Comparison of ENCODE assay signal across 5 fruit fly cellular contexts in genomic region chrX:7095292-7095911, dm6.
TF ChIP-seq lines count a peak whose summit lies in the region.

No protein-coding gene starts in this region.

- peak; percentile 8 for TF ChIP-seq CTCF in whole organism, embryonic (GFP tag; optimal IDR thresholded peaks at IDR 0.05; lab: Kevin White, UChicago)

TF ChIP-seq in whole organism, adult, 20 proteins besides CTCF, POLR2A, EP300 and RAD21 (continues in another document):
- TF ChIP-seq CG7045 (GFP tag; optimal IDR thresholded peaks at IDR 0.05; lab: Kevin White, UChicago) = peak; percentile 83
- peak; percentile 70 for TF ChIP-seq CG11617 (GFP tag; optimal IDR thresholded peaks at IDR 0.05; lab: Kevin White, UChicago)
- peak; percentile 75 for TF ChIP-seq toe (GFP tag; optimal IDR thresholded peaks at IDR 0.05; lab: Kevin White, UChicago)
- TF ChIP-seq Hr96 (GFP tag; optimal IDR thresholded peaks at IDR 0.05; lab: Kevin White, UChicago) = no peak
- peak; percentile 93 for TF ChIP-seq CG33017 (tag; optimal IDR thresholded peaks at IDR 0.05; lab: Kevin White, UChicago)
- peak; percentile 92 for TF ChIP-seq kay (GFP tag; lab: Kevin White, UChicago; ENCODE audit: borderline replicate concordance)
- peak; percentile 83 for TF ChIP-seq CG5204 (GFP tag; optimal IDR thresholded peaks at IDR 0.05; lab: Kevin White, UChicago)
- TF ChIP-seq pad (GFP tag; optimal IDR thresholded peaks at IDR 0.05; lab: Kevin White, UChicago) = peak; percentile 79
- no peak for TF ChIP-seq cnc (optimal IDR thresholded peaks at IDR 0.05; lab: Kevin White, UChicago)
- peak; percentile 90 for TF ChIP-seq CG7101 (tag; optimal IDR thresholded peaks at IDR 0.05; lab: Kevin White, UChicago)
- peak; percentile 42 for TF ChIP-seq Clk (GFP tag; optimal IDR thresholded peaks at IDR 0.05; lab: Kevin White, UChicago)
- TF ChIP-seq Crg-1 (GFP tag; optimal IDR thresholded peaks at IDR 0.05; lab: Kevin White, UChicago) = peak; percentile 80
- TF ChIP-seq tj (GFP tag; optimal IDR thresholded peaks at IDR 0.05; lab: Kevin White, UChicago) = peak; percentile 63
- peak; percentile 87 for TF ChIP-seq CG14711 (tag; optimal IDR thresholded peaks at IDR 0.05; lab: Kevin White, UChicago)
- peak; percentile 85 for TF ChIP-seq CG12768 (GFP tag; optimal IDR thresholded peaks at IDR 0.05; lab: Kevin White, UChicago)
- peak; percentile 93 for TF ChIP-seq CG1620 (GFP tag; optimal IDR thresholded peaks at IDR 0.05; lab: Kevin White, UChicago)
- peak; percentile 98 for TF ChIP-seq bab1 (GFP tag; optimal IDR thresholded peaks at IDR 0.05; lab: Kevin White, UChicago)
- TF ChIP-seq cic (GFP tag; optimal IDR thresholded peaks at IDR 0.05; lab: Kevin White, UChicago) = peak; percentile 64

TF ChIP-seq in whole organism, embryonic, 481 proteins besides CTCF, POLR2A, EP300 and RAD21 (continues in another document):
- TF ChIP-seq NC2β (GFP tag; optimal IDR thresholded peaks at IDR 0.05; lab: Kevin White, UChicago) (peak; percentile 55), CG3847 (GFP tag; IDR thresholded peaks at IDR 0.05; lab: Robert Waterston, UW) (peak; percentile 67), cg (GFP tag; optimal IDR thresholded peaks at IDR 0.05; lab: Kevin White, UChicago) (peak; percentile 50), pfk (GFP tag; optimal IDR thresholded peaks at IDR 0.05; lab: Kevin White, UChicago) (no peak), Hr3 (GFP tag; optimal IDR thresholded peaks at IDR 0.05; lab: Kevin White, UChicago) (peak; percentile 68), sim (GFP tag; IDR thresholded peaks at IDR 0.05; lab: Robert Waterston, UW) (peak; percentile 41; the same call in 1 of the 2 replicates), seq (GFP tag; IDR thresholded peaks at IDR 0.05; lab: Robert Waterston, UW) (peak; percentile 75), CG3065 (GFP tag; optimal IDR thresholded peaks at IDR 0.05; lab: Kevin White, UChicago) (no peak), bcd (GFP tag; optimal IDR thresholded peaks at IDR 0.05; lab: Kevin White, UChicago) (peak; percentile 66), CG10274 (GFP tag; optimal IDR thresholded peaks at IDR 0.05; lab: Kevin White, UChicago) (peak; percentile 33), Dek (tag; optimal IDR thresholded peaks at IDR 0.05; lab: Kevin White, UChicago) (peak; percentile 72), CG8359 (GFP tag; optimal IDR thresholded peaks at IDR 0.05; lab: Kevin White, UChicago; ENCODE audit: borderline replicate concordance) (peak; percentile 2), Xrp1 (GFP tag; IDR thresholded peaks at IDR 0.05; lab: Robert Waterston, UW) (peak; percentile 68), CG3995 (GFP tag; optimal IDR thresholded peaks at IDR 0.05; lab: Kevin White, UChicago) (peak; percentile 23), h (optimal IDR thresholded peaks at IDR 0.05; lab: Kevin White, UChicago) (no peak), CG8290 (GFP tag; optimal IDR thresholded peaks at IDR 0.05; lab: Kevin White, UChicago) (no peak), CG8290 (tag; optimal IDR thresholded peaks at IDR 0.05; lab: Kevin White, UChicago) (peak; percentile 14 to 93), CG18476 (GFP tag; optimal IDR thresholded peaks at IDR 0.05; lab: Kevin White, UChicago) (peak; percentile 63), jigr1 (GFP tag; IDR thresholded peaks at IDR 0.05; lab: Robert Waterston, UW) (no peak)

TF ChIP-seq in whole organism, prepupa, 60 proteins besides CTCF, POLR2A, EP300 and RAD21 (continues in another document):
- TF ChIP-seq Eip78C (GFP tag; lab: Kevin White, UChicago) (peak; percentile 95), CG6808 (GFP tag; optimal IDR thresholded peaks at IDR 0.05; lab: Kevin White, UChicago) (peak; percentile 74), lz (GFP tag; optimal IDR thresholded peaks at IDR 0.05; lab: Kevin White, UChicago) (peak; percentile 89), CG8632 (GFP tag; optimal IDR thresholded peaks at IDR 0.05; lab: Kevin White, UChicago) (peak; percentile 78), CG11762 (GFP tag; optimal IDR thresholded peaks at IDR 0.05; lab: Kevin White, UChicago; ENCODE audit: insufficient read depth) (peak; percentile 77), CG8319 (GFP tag; optimal IDR thresholded peaks at IDR 0.05; lab: Kevin White, UChicago) (peak; percentile 69), salr (GFP tag; optimal IDR thresholded peaks at IDR 0.05; lab: Kevin White, UChicago) (peak; percentile 49 to 62), fd85E (GFP tag; optimal IDR thresholded peaks at IDR 0.05; lab: Kevin White, UChicago) (peak; percentile 35), CG16779 (tag; optimal IDR thresholded peaks at IDR 0.05; lab: Kevin White, UChicago) (peak; percentile 71), CG11294 (GFP tag; IDR thresholded peaks at IDR 0.05; lab: Robert Waterston, UW) (peak; percentile 67), CG34406 (GFP tag; optimal IDR thresholded peaks at IDR 0.05; lab: Kevin White, UChicago) (peak; percentile 67), CG9139 (GFP tag; optimal IDR thresholded peaks at IDR 0.05; lab: Kevin White, UChicago) (peak; percentile 17), Ets21C (GFP tag; optimal IDR thresholded peaks at IDR 0.05; lab: Kevin White, UChicago) (peak; percentile 87), ss (GFP tag; optimal IDR thresholded peaks at IDR 0.05; lab: Kevin White, UChicago) (peak; percentile 56 to 78), Blimp-1 (GFP tag; optimal IDR thresholded peaks at IDR 0.05; lab: Kevin White, UChicago) (peak; percentile 70), CG3032 (tag; optimal IDR thresholded peaks at IDR 0.05; lab: Kevin White, UChicago) (peak; percentile 76), Ets96B (tag; optimal IDR thresholded peaks at IDR 0.05; lab: Kevin White, UChicago) (peak; percentile 76), CG32006 (GFP tag; optimal IDR thresholded peaks at IDR 0.05; lab: Kevin White, UChicago) (peak; percentile 85), CG6163 (GFP tag; IDR thresholded peaks at IDR 0.05; lab: Robert Waterston, UW) (peak; percentile 93)

TF ChIP-seq in whole organism, pupa, 21 proteins besides CTCF, POLR2A, EP300 and RAD21 (continues in another document):
- TF ChIP-seq fd96Ca (GFP tag; IDR thresholded peaks at IDR 0.05; lab: Robert Waterston, UW) (peak; percentile 84), CG12605 (GFP tag; IDR thresholded peaks at IDR 0.05; lab: Robert Waterston, UW) (peak; percentile 70), rn (GFP tag; IDR thresholded peaks at IDR 0.05; lab: Robert Waterston, UW) (0 out of 2 replicates have a peak, but pooled peaks have one; percentile 31), CG4496 (GFP tag; IDR thresholded peaks at IDR 0.05; lab: Robert Waterston, UW) (peak; percentile 90), Pif1B (GFP tag; optimal IDR thresholded peaks at IDR 0.05; lab: Kevin White, UChicago) (peak; percentile 68), EcR (GFP tag; optimal IDR thresholded peaks at IDR 0.05; lab: Kevin White, UChicago) (no peak), CG34367 (tag; optimal IDR thresholded peaks at IDR 0.05; lab: Kevin White, UChicago) (peak; percentile 58), Snoo (tag; optimal IDR thresholded peaks at IDR 0.05; lab: Kevin White, UChicago) (peak; percentile 84), CG8159 (tag; optimal IDR thresholded peaks at IDR 0.05; lab: Kevin White, UChicago) (peak; percentile 77), D1 (tag; optimal IDR thresholded peaks at IDR 0.05; lab: Kevin White, UChicago) (no peak), CG10348 (GFP tag; IDR thresholded peaks at IDR 0.05; lab: Robert Waterston, UW) (0 out of 2 replicates have a peak, but pooled peaks have one; percentile 31), CG8301 (tag; optimal IDR thresholded peaks at IDR 0.05; lab: Kevin White, UChicago) (peak; percentile 69), Ets98B (GFP tag; IDR thresholded peaks at IDR 0.05; lab: Robert Waterston, UW) (peak; percentile 87), CG14655 (GFP tag; optimal IDR thresholded peaks at IDR 0.05; lab: Kevin White, UChicago) (peak; percentile 71), CG32121 (GFP tag; IDR thresholded peaks at IDR 0.05; lab: Robert Waterston, UW) (peak; percentile 83; the same call in 1 of the 2 replicates), CG15710 (tag; optimal IDR thresholded peaks at IDR 0.05; lab: Kevin White, UChicago) (peak; percentile 78), CG9948 (tag; optimal IDR thresholded peaks at IDR 0.05; lab: Kevin White, UChicago) (peak; percentile 67), gl (tag; optimal IDR thresholded peaks at IDR 0.05; lab: Kevin White, UChicago) (peak; percentile 19), CG17806 (tag; optimal IDR thresholded peaks at IDR 0.05; lab: Kevin White, UChicago) (peak; percentile 77), CG13204 (GFP tag; optimal IDR thresholded peaks at IDR 0.05; lab: Kevin White, UChicago) (peak; percentile 19)

TF ChIP-seq in whole organism, wandering third instar larva, 38 proteins besides CTCF, POLR2A, EP300 and RAD21 (continues in another document):
- TF ChIP-seq Jra (GFP tag; optimal IDR thresholded peaks at IDR 0.05; lab: Kevin White, UChicago) (peak; percentile 63), br (GFP tag; optimal IDR thresholded peaks at IDR 0.05; lab: Kevin White, UChicago) (peak; percentile 82), h (GFP tag; optimal IDR thresholded peaks at IDR 0.05; lab: Kevin White, UChicago) (peak; percentile 86), Mio (GFP tag; optimal IDR thresholded peaks at IDR 0.05; lab: Kevin White, UChicago) (no peak), jim (GFP tag; optimal IDR thresholded peaks at IDR 0.05; lab: Kevin White, UChicago) (no peak), Vsx2 (GFP tag; optimal IDR thresholded peaks at IDR 0.05; lab: Kevin White, UChicago; ENCODE audit: partially characterized antibody) (no peak), Dfd (GFP tag; optimal IDR thresholded peaks at IDR 0.05; lab: Kevin White, UChicago) (no peak), woc (GFP tag; optimal IDR thresholded peaks at IDR 0.05; lab: Kevin White, UChicago) (peak; percentile 68), psq (GFP tag; optimal IDR thresholded peaks at IDR 0.05; lab: Kevin White, UChicago) (peak; percentile 67), Rel (GFP tag; optimal IDR thresholded peaks at IDR 0.05; lab: Kevin White, UChicago) (peak; percentile 11), Rel (tag; optimal IDR thresholded peaks at IDR 0.05; lab: Kevin White, UChicago) (peak; percentile 75), tai (GFP tag; optimal IDR thresholded peaks at IDR 0.05; lab: Kevin White, UChicago) (peak; percentile 82), HLH106 (tag; optimal IDR thresholded peaks at IDR 0.05; lab: Kevin White, UChicago) (peak; percentile 90), ey (GFP tag; optimal IDR thresholded peaks at IDR 0.05; lab: Kevin White, UChicago) (peak; percentile 82), GATAd (GFP tag; optimal IDR thresholded peaks at IDR 0.05; lab: Kevin White, UChicago) (no peak), Abd-B (GFP tag; optimal IDR thresholded peaks at IDR 0.05; lab: Kevin White, UChicago) (no peak), usp (GFP tag; optimal IDR thresholded peaks at IDR 0.05; lab: Kevin White, UChicago) (no peak), CG9705 (GFP tag; optimal IDR thresholded peaks at IDR 0.05; lab: Kevin White, UChicago) (peak; percentile 87), foxo (GFP tag; optimal IDR thresholded peaks at IDR 0.05; lab: Kevin White, UChicago) (peak in 1 of 2 experiments; percentile 89), fru (GFP tag; optimal IDR thresholded peaks at IDR 0.05; lab: Kevin White, UChicago) (peak; percentile 84), Hr83 (GFP tag; optimal IDR thresholded peaks at IDR 0.05; lab: Kevin White, UChicago; ENCODE audit: poor library complexity, severe bottlenecking) (peak; percentile 18), CG32264 (GFP tag; optimal IDR thresholded peaks at IDR 0.05; lab: Kevin White, UChicago) (peak; percentile 67)
